Worm (Caenorhabditis elegans) whole organism, young adult: ENCODE results near the gene F47B8.3.

Experiments
- F23B12.7 ChIP-seq: sonication (generic microtip); optimal IDR thresholded peaks from 2 replicates; lab custom pipeline; 2017; ENCODE audit warnings: missing genetic modification characterization, mild to moderate bottlenecking, missing compliant biosample characterization, antibody characterized with exemption, moderate library complexity; ENCODE audit not compliant: insufficient read depth
- F33H1.4 ChIP-seq: fragments of 200-800 bp; sonication (Bioruptor generic); IDR thresholded peaks from 2 replicates; pipeline ENCODE4 v1.3.6; 2022; ENCODE audit warnings: missing genetic modification reagents, missing genetic modification characterization, missing compliant biosample characterization
- F49E8.2 ChIP-seq: sonication (generic microtip); optimal IDR thresholded peaks from 3 replicates; lab custom pipeline; 2017; ENCODE audit warnings: missing genetic modification characterization, mild to moderate bottlenecking, missing compliant biosample characterization, antibody characterized with exemption, moderate library complexity; ENCODE audit not compliant: insufficient read depth
- Y53F4B.3 ChIP-seq: fragments of 200-800 bp; sonication (Bioruptor generic); IDR thresholded peaks from 2 replicates; pipeline ENCODE4 v1.3.6; 2022; ENCODE audit warnings: missing genetic modification reagents, missing genetic modification characterization, missing compliant biosample characterization
- ZK185.1 ChIP-seq: sonication (generic microtip); optimal IDR thresholded peaks from 2 replicates; lab custom pipeline; 2016; ENCODE audit warnings: mild to moderate bottlenecking, missing genetic modification characterization, missing compliant biosample characterization; ENCODE audit not compliant: poor library complexity, severe bottlenecking
- atf-7 ChIP-seq: sonication (generic microtip); optimal IDR thresholded peaks from 2 replicates; lab custom pipeline; 2017; ENCODE audit warnings: mild to moderate bottlenecking, missing genetic modification characterization, missing compliant biosample characterization
- attf-6 ChIP-seq: fragments of 200-800 bp; sonication (Bioruptor generic); IDR thresholded peaks from 2 replicates; pipeline ENCODE4 v1.3.6; 2022; ENCODE audit warnings: missing genetic modification reagents, missing genetic modification characterization, missing compliant biosample characterization
- ccch-3 ChIP-seq: fragments of 200-800 bp; sonication (Bioruptor generic); optimal IDR thresholded peaks from 2 replicates; lab custom pipeline; 2018; ENCODE audit warnings: mild to moderate bottlenecking, missing genetic modification characterization, missing compliant biosample characterization
- cebp-1 ChIP-seq, 2 experiments: fragments of 200-800 bp in 1 of 2; sonication (Bioruptor generic) in 1 of 2; sonication (generic microtip) in 1 of 2; IDR thresholded peaks in 1 of 2; optimal IDR thresholded peaks in 1 of 2; 2 replicates each; pipeline versions ENCODE4 v1.3.6 to Lab custom; 2017 to 2022; ENCODE audit warnings: missing compliant biosample characterization in 2 of 2, missing genetic modification characterization in 2 of 2, mild to moderate bottlenecking in 1 of 2, missing genetic modification reagents in 1 of 2, moderate library complexity in 1 of 2
- ceh-58 ChIP-seq: fragments of 200-800 bp; sonication (Bioruptor generic); IDR thresholded peaks from 2 replicates; pipeline ENCODE4 v1.3.6; 2022; ENCODE audit warnings: missing genetic modification characterization, missing compliant biosample characterization
- ceh-79 ChIP-seq: sonication (generic microtip); optimal IDR thresholded peaks from 2 replicates; lab custom pipeline; 2017; ENCODE audit warnings: mild to moderate bottlenecking, missing genetic modification characterization, missing compliant biosample characterization
- ceh-91 ChIP-seq: fragments of 200-800 bp; sonication (Bioruptor generic); IDR thresholded peaks from 2 replicates; pipeline ENCODE4 v1.3.6; 2022; ENCODE audit warnings: missing genetic modification reagents, missing genetic modification characterization, missing compliant biosample characterization
- dpff-1 ChIP-seq: sonication (generic microtip); optimal IDR thresholded peaks from 2 replicates; lab custom pipeline; 2017; ENCODE audit warnings: mild to moderate bottlenecking, missing genetic modification characterization, missing compliant biosample characterization
- egl-18 ChIP-seq: fragments of 200-800 bp; sonication (Bioruptor generic); IDR thresholded peaks from 2 replicates; pipeline ENCODE4 v1.3.6; 2022; ENCODE audit warnings: missing genetic modification reagents, missing genetic modification characterization, missing compliant biosample characterization
- egrh-3 ChIP-seq: fragments of 200-800 bp; sonication (Bioruptor generic); IDR thresholded peaks from 2 replicates; pipeline ENCODE4 v1.3.6; 2022; ENCODE audit warnings: missing genetic modification reagents, missing genetic modification characterization, missing compliant biosample characterization
- hmg-20 ChIP-seq: fragments of 200-800 bp; sonication (Bioruptor generic); IDR thresholded peaks from 2 replicates; pipeline ENCODE4 v1.3.6; 2022; ENCODE audit warnings: missing genetic modification reagents, missing genetic modification characterization, missing compliant biosample characterization
- hrde-1 ChIP-seq: sonication (generic microtip); optimal IDR thresholded peaks from 2 replicates; lab custom pipeline; 2016; ENCODE audit warnings: missing genetic modification characterization, mild to moderate bottlenecking, missing compliant biosample characterization, moderate library complexity, missing genotype, missing genetic modification reagents, borderline replicate concordance
- lin-26 ChIP-seq: fragments of 200-800 bp; sonication (Bioruptor generic); IDR thresholded peaks from 2 replicates; pipeline ENCODE4 v1.3.6; 2022; ENCODE audit warnings: missing genetic modification reagents, missing genetic modification characterization, missing compliant biosample characterization
- lin-35 ChIP-seq, 3 experiments: fragments of 150-350 bp in 2 of 3; sonication (generic microtip) in 1 of 3; optimal IDR thresholded peaks; 2 replicates each; lab custom pipeline; 2014 to 2018; ENCODE audit warnings: missing biosample characterization in 3 of 3, missing genetic modification characterization in 3 of 3, missing genetic modification reagents in 3 of 3
- madf-8 ChIP-seq: fragments of 200-800 bp; sonication (Bioruptor generic); conservative IDR thresholded peaks from 2 replicates; pipeline ENCODE4 v1.3.6; 2022; ENCODE audit warnings: missing genetic modification reagents, missing genetic modification characterization, missing compliant biosample characterization
- nhr-120 ChIP-seq: fragments of 200-800 bp; sonication (Bioruptor generic); IDR thresholded peaks from 2 replicates; pipeline ENCODE4 v1.3.6; 2022; ENCODE audit warnings: missing genetic modification characterization, missing compliant biosample characterization
- pbrm-1 ChIP-seq: fragments of 200-800 bp; sonication (Bioruptor generic); IDR thresholded peaks from 2 replicates; pipeline ENCODE4 v1.3.6; 2022; ENCODE audit warnings: missing genetic modification reagents, missing genetic modification characterization, missing compliant biosample characterization
- rcor-1 ChIP-seq: fragments of 200-800 bp; sonication (Bioruptor generic); IDR thresholded peaks from 2 replicates; pipeline ENCODE4 v1.3.6; 2022; ENCODE audit warnings: missing genetic modification reagents, missing genetic modification characterization, missing compliant biosample characterization
- snpc-1.1 ChIP-seq: sonication (generic microtip); optimal IDR thresholded peaks from 2 replicates; lab custom pipeline; 2017; ENCODE audit warnings: missing genetic modification characterization, mild to moderate bottlenecking, missing compliant biosample characterization, antibody characterized with exemption, moderate library complexity, missing genotype, missing genetic modification reagents; ENCODE audit not compliant: insufficient read depth
- somi-1 ChIP-seq: fragments of 200-800 bp; sonication (Bioruptor generic); optimal IDR thresholded peaks from 2 replicates; lab custom pipeline; 2018; ENCODE audit warnings: mild to moderate bottlenecking, missing genetic modification characterization, missing compliant biosample characterization
- tbp1 ChIP-seq: fragments of 200-800 bp; sonication (Bioruptor generic); optimal IDR thresholded peaks from 2 replicates; lab custom pipeline; 2018; ENCODE audit warnings: mild to moderate bottlenecking, missing genetic modification characterization, missing compliant biosample characterization
- tbx-9 ChIP-seq: sonication (generic microtip); optimal IDR thresholded peaks from 2 replicates; lab custom pipeline; 2016; ENCODE audit warnings: borderline replicate concordance, missing genetic modification characterization, inconsistent platforms, missing compliant biosample characterization
- zfh-2 ChIP-seq: fragments of 200-800 bp; sonication (Bioruptor generic); conservative IDR thresholded peaks from 2 replicates; pipeline ENCODE4 v1.3.6; 2022; ENCODE audit warnings: missing genetic modification reagents, missing genetic modification characterization, missing compliant biosample characterization
- ztf-22 ChIP-seq: fragments of 200-800 bp; sonication (Bioruptor generic); optimal IDR thresholded peaks from 2 replicates; lab custom pipeline; 2018; ENCODE audit warnings: mild to moderate bottlenecking, missing genetic modification characterization, moderate library complexity, missing compliant biosample characterization
- ztf-28 ChIP-seq: fragments of 200-800 bp; sonication (Bioruptor generic); IDR thresholded peaks from 2 replicates; pipeline ENCODE4 v1.3.6; 2022; ENCODE audit warnings: missing genetic modification reagents, missing genetic modification characterization, missing compliant biosample characterization

The F47B8.3 gene

DNA sequence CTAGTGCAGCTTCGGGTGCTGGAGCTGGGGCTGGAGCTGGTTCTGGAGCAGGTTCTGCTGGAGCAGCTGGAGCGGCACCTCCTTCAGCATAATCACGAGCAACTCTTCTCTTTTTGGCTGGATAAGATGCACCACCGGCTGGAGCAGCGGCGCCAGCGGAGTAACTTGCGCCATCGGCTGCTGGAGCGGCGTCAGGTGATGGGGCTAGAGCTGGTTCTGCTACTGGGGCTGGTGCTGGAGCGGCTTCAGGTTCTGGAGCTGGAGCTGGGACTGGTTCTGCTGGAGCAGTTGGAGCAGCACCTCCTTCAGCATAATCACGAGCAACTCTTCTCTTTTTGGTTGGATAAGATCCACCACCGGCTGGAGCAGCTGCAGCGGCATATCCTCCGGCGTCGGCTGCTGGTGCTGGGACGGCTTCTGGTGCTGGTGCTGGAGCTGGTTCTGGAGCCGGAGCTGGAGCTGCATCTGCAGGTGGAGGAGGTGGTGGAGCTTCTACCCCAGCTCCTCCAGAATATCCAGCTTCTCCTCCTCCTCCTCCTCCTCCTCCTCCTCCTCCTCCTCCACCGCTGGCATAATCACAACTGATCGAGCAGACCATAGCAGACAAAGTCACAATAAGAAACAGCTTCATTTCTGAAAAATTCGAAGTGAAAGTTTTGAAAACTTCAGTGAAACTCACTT, 3.6 kb downstream of the F47B8.3 start, which contains the start of gene F47B8.13:
Gene F47B8.13 (minus strand): TSS at position 631 of the 681 bp plus-strand sequence.
- TF ChIP-seq ztf-28 = peak; percentile 4; the same call in 1 of the 2 replicates
- peak; percentile 95 for TF ChIP-seq egrh-3 (GFP tag; lab: Robert Waterston, UW)
- TF ChIP-seq zfh-2 (GFP tag; lab: Robert Waterston, UW) = peak; percentile 95
- peak; percentile 8 for TF ChIP-seq ceh-79
- TF ChIP-seq rcor-1 (GFP tag; lab: Robert Waterston, UW) = no peak

- TF ChIP-seq ceh-91 (no peak), cebp-1 (GFP tag; IDR thresholded peaks at IDR 0.05; lab: Robert Waterston, UW) (no peak), cebp-1 (tag; optimal IDR thresholded peaks at IDR 0.05; lab: Kevin White, UChicago) (peak; percentile 1)
Observed at ce11 chrV:14317621-14318020, 5.2 kb downstream of the F47B8.3 start.

DNA sequence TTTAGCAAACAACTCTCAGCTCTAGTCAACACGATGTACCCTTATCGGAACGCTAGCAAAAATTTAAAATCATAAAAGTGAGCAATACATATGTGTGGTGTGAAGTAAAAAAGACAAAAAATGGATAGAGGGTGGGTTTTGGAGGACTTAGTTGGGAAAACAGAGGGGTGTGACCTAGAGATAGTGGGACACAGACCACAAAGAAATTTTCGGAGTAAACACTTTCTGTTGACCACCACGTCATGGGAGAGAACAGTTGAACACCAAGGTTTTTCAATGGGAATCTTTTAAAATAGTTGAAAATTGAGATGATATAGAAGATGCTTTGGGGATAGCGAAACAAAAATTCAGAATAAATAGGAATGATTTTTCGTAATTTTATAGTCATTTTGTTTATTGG, 5.6 kb downstream of the F47B8.3 start:
- TF ChIP-seq hmg-20 (no peak), nhr-120 (GFP tag; lab: Robert Waterston, UW) (no peak), dpff-1 (no peak), lin-26 (GFP tag; lab: Robert Waterston, UW) (no peak), tbx-9 (tag; lab: Kevin White, UChicago) (no peak), hrde-1 (tag; lab: Kevin White, UChicago) (no peak), somi-1 (GFP tag; lab: Kevin White, UChicago) (no peak), egl-18 (GFP tag; lab: Robert Waterston, UW) (no peak), F49E8.2 (tag; lab: Kevin White, UChicago) (no peak), ZK185.1 (tag; lab: Kevin White, UChicago) (no peak)

DNA sequence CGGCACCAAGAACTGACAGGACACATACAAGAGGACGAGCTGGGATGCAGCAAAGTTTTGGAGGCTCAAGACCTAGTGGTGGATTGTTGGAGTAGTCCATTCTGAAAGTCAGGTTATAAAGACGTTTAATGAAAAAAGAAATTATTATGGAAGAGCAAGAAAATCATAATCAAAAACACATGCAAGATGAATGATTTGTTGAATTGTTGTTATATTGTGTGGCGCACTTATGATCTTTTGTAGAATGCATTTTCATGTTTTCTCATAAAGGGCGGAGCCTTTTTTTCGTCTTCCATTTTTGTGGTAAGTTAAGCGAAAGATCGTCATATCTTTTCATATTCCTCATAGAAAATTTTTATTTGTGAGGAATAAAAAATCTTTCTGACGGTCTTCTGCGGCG, 6.3 kb downstream of the F47B8.3 start, which contains the start of gene F47B8.2:
Gene F47B8.2 (minus strand): TSS at position 101 of the 400 bp plus-strand sequence.
- TF ChIP-seq ceh-79 = no peak
- TF ChIP-seq F23B12.7 = no peak
- TF ChIP-seq pbrm-1 (GFP tag; lab: Robert Waterston, UW) = no peak
- no peak for TF ChIP-seq ztf-22 (GFP tag; lab: Kevin White, UChicago)
- TF ChIP-seq lin-35 (GFP tag; optimal IDR thresholded peaks at IDR 0.05; lab: Kevin White, UChicago) = no peak
- TF ChIP-seq tbp1 (GFP tag; lab: Kevin White, UChicago) = no peak
- TF ChIP-seq ccch-3 = no peak
- no peak for TF ChIP-seq atf-7 (tag; lab: Kevin White, UChicago)
- no peak for TF ChIP-seq attf-6 (GFP tag; lab: Robert Waterston, UW)
- TF ChIP-seq, all 124 proteins: peak for 0

DNA sequence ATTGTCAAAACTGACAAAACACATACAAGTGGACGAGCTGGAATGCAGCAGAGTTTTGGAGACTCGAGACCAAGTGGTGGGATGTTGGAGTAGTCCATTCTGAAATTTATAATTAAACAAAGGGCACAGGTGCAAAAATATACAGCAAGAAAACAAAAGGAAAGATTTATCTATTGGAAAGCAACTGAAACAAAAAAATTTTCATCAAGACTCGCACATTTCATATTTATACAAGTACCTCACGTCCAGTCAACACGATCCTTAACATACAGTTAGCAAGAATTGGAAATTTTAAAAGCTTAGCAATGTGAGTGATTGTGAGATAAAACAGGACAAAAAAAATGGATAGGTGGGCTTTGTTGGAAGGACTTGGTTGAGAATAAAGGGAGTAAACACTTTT, 8.6 kb downstream of the F47B8.3 start, which contains the start of gene F47B8.1:
Gene F47B8.1 (minus strand): TSS at position 101 of the 400 bp plus-strand sequence.
- no peak for TF ChIP-seq nhr-120 (GFP tag; lab: Robert Waterston, UW)
- no peak for TF ChIP-seq F33H1.4 (GFP tag; lab: Robert Waterston, UW)
- TF ChIP-seq Y53F4B.3 (GFP tag; lab: Robert Waterston, UW) = no peak
- no peak for TF ChIP-seq ceh-58
- no peak for TF ChIP-seq snpc-1.1 (tag; lab: Kevin White, UChicago)
- TF ChIP-seq madf-8 (GFP tag; lab: Robert Waterston, UW) = no peak
- TF ChIP-seq, all 124 proteins: peak for 0
